Fruit fly (Drosophila melanogaster) whole organism, embryonic: ENCODE measurements around the gene Ptpmeg2.

Experiments used
- Antp ChIP-seq: fragments of 200-800 bp; sonication (Bioruptor generic); optimal IDR thresholded peaks from 3 replicates; lab custom pipeline; 2016; ENCODE audit warnings: missing biosample characterization, missing genetic modification characterization
- CG10959 ChIP-seq: fragments of 200-800 bp; sonication (Bioruptor generic); IDR thresholded peaks from 2 replicates; pipeline ENCODE4 v1.3.6; 2022; ENCODE audit warnings: missing biosample characterization, missing genetic modification characterization
- CG12071 ChIP-seq: fragments of 200-800 bp; sonication (Bioruptor generic); optimal IDR thresholded peaks from 3 replicates; lab custom pipeline; 2018; ENCODE audit warnings: missing biosample characterization, mild to moderate bottlenecking, missing genetic modification characterization
- CG12236 ChIP-seq: fragments of 200-800 bp; sonication (Bioruptor generic); optimal IDR thresholded peaks from 2 replicates; lab custom pipeline; 2016; ENCODE audit warnings: missing biosample characterization, missing genetic modification characterization
- CG12391 ChIP-seq: fragments of 200-800 bp; sonication (Bioruptor generic); optimal IDR thresholded peaks from 3 replicates; lab custom pipeline; 2018; ENCODE audit warnings: missing biosample characterization, mild to moderate bottlenecking, missing genetic modification characterization, moderate library complexity
- CG12744 ChIP-seq: fragments of 200-800 bp; sonication (Bioruptor generic); optimal IDR thresholded peaks from 2 replicates; lab custom pipeline; 2016; ENCODE audit warnings: missing biosample characterization, missing genetic modification characterization
- CG12942 ChIP-seq: fragments of 200-800 bp; sonication (Bioruptor generic); optimal IDR thresholded peaks from 3 replicates; lab custom pipeline; 2016; ENCODE audit warnings: missing biosample characterization, missing genetic modification characterization
- CG13287 ChIP-seq: fragments of 200-800 bp; sonication (Bioruptor generic); IDR thresholded peaks from 2 replicates; pipeline ENCODE4 v1.3.6; 2022; ENCODE audit warnings: missing biosample characterization, missing genetic modification characterization; ENCODE audit not compliant: partially characterized antibody
- CG14710 ChIP-seq: fragments of 200-800 bp; sonication (Bioruptor generic); optimal IDR thresholded peaks from 3 replicates; lab custom pipeline; 2019; ENCODE audit warnings: missing biosample characterization, mild to moderate bottlenecking, missing genetic modification characterization, moderate library complexity
- CG15479 ChIP-seq: fragments of 200-800 bp; sonication (Bioruptor generic); optimal IDR thresholded peaks from 3 replicates; lab custom pipeline; 2019; ENCODE audit warnings: missing biosample characterization, mild to moderate bottlenecking, missing genetic modification characterization, moderate library complexity
- CG16813 ChIP-seq: fragments of 200-800 bp; sonication (Bioruptor generic); IDR thresholded peaks from 3 replicates; pipeline ENCODE4 v1.3.6; 2022; ENCODE audit warnings: missing biosample characterization, missing genetic modification characterization; ENCODE audit not compliant: partially characterized antibody
- CG16815 ChIP-seq: fragments of 200-800 bp; sonication (Bioruptor generic); optimal IDR thresholded peaks from 3 replicates; lab custom pipeline; 2017; ENCODE audit warnings: missing biosample characterization, mild to moderate bottlenecking, missing genetic modification characterization
- CG17385 ChIP-seq: fragments of 200-800 bp; sonication (Bioruptor generic); optimal IDR thresholded peaks from 3 replicates; lab custom pipeline; 2018; ENCODE audit warnings: missing biosample characterization, mild to moderate bottlenecking, missing genetic modification characterization
- CG18262 ChIP-seq: fragments of 200-800 bp; optimal IDR thresholded peaks from 3 replicates; lab custom pipeline; 2019; ENCODE audit warnings: missing biosample characterization, mild to moderate bottlenecking, missing genetic modification characterization, moderate library complexity
- CG2678 ChIP-seq: fragments of 200-800 bp; sonication (Bioruptor generic); optimal IDR thresholded peaks from 3 replicates; lab custom pipeline; 2019; ENCODE audit warnings: missing biosample characterization, mild to moderate bottlenecking, missing genetic modification characterization, moderate library complexity
- CG2712 ChIP-seq: fragments of 200-800 bp; optimal IDR thresholded peaks from 3 replicates; lab custom pipeline; 2019; ENCODE audit warnings: missing biosample characterization, mild to moderate bottlenecking, missing genetic modification characterization, moderate library complexity
- CG3838 ChIP-seq: fragments of 200-800 bp; sonication (Bioruptor generic); optimal IDR thresholded peaks from 3 replicates; lab custom pipeline; 2016; ENCODE audit warnings: missing biosample characterization, missing genetic modification characterization
- CG4282 ChIP-seq: fragments of 200-800 bp; sonication (Bioruptor generic); optimal IDR thresholded peaks from 2 replicates; lab custom pipeline; 2016; ENCODE audit warnings: missing biosample characterization, missing genetic modification characterization
- CG4360 ChIP-seq: fragments of 200-800 bp; sonication (Bioruptor generic); IDR thresholded peaks from 2 replicates; pipeline ENCODE4 v1.3.6; 2022; ENCODE audit warnings: missing biosample characterization, missing genetic modification characterization
- CG5245 ChIP-seq: fragments of 200-800 bp; sonication (Bioruptor generic); optimal IDR thresholded peaks from 3 replicates; lab custom pipeline; 2016; ENCODE audit warnings: missing biosample characterization, missing genetic modification characterization
- CG6765 ChIP-seq: fragments of 200-800 bp; sonication (Bioruptor generic); optimal IDR thresholded peaks from 3 replicates; lab custom pipeline; 2017; ENCODE audit warnings: missing biosample characterization, mild to moderate bottlenecking, missing genetic modification characterization
- CG7963 ChIP-seq: fragments of 200-800 bp; sonication (Bioruptor generic); IDR thresholded peaks from 3 replicates; pipeline ENCODE4 v1.3.6; 2022; ENCODE audit warnings: missing biosample characterization, missing genetic modification characterization; ENCODE audit not compliant: partially characterized antibody
- CG8765 ChIP-seq: fragments of 200-800 bp; sonication (Bioruptor generic); IDR thresholded peaks from 2 replicates; pipeline ENCODE4 v1.3.6; 2022; ENCODE audit warnings: missing biosample characterization, missing genetic modification characterization
- CG9609 ChIP-seq: fragments of 200-800 bp; sonication (Bioruptor generic); optimal IDR thresholded peaks from 3 replicates; lab custom pipeline; 2016; ENCODE audit warnings: missing biosample characterization, missing genetic modification characterization
- Deaf1 ChIP-seq: fragments of 200-800 bp; optimal IDR thresholded peaks from 3 replicates; lab custom pipeline; 2019; ENCODE audit warnings: missing biosample characterization, mild to moderate bottlenecking, missing genetic modification characterization, moderate library complexity
- Fer2 ChIP-seq: fragments of 200-800 bp; sonication (Bioruptor generic); optimal IDR thresholded peaks from 2 replicates; lab custom pipeline; 2018; ENCODE audit warnings: missing biosample characterization, mild to moderate bottlenecking, missing genetic modification characterization, moderate library complexity
- HHEX ChIP-seq: fragments of 200-800 bp; sonication (Bioruptor generic); optimal IDR thresholded peaks from 3 replicates; lab custom pipeline; 2017; ENCODE audit warnings: missing biosample characterization, mild to moderate bottlenecking, missing genetic modification characterization, missing genetic modification reagents
- MTF-1 ChIP-seq: fragments of 200-800 bp; sonication (Bioruptor generic); optimal IDR thresholded peaks from 2 replicates; lab custom pipeline; 2018; ENCODE audit warnings: missing biosample characterization, mild to moderate bottlenecking, missing genetic modification characterization, borderline replicate concordance
- Myb ChIP-seq: fragments of 200-800 bp; sonication (Bioruptor generic); optimal IDR thresholded peaks from 2 replicates; lab custom pipeline; 2016; ENCODE audit warnings: missing biosample characterization, missing genetic modification characterization
- Side ChIP-seq: fragments of 200-800 bp; sonication (Bioruptor generic); optimal IDR thresholded peaks from 2 replicates; lab custom pipeline; 2016; ENCODE audit warnings: missing biosample characterization, missing genetic modification characterization
- Sox100B ChIP-seq: fragments of 200-800 bp; sonication (Bioruptor generic); optimal IDR thresholded peaks from 3 replicates; lab custom pipeline; 2018; ENCODE audit warnings: missing biosample characterization, mild to moderate bottlenecking, missing genetic modification characterization
- al ChIP-seq: fragments of 200-800 bp; sonication (Bioruptor generic); IDR thresholded peaks from 2 replicates; pipeline ENCODE4 v1.3.6; 2022; ENCODE audit warnings: missing biosample characterization, missing genetic modification characterization
- ase ChIP-seq: fragments of 200-800 bp; sonication (Bioruptor generic); IDR thresholded peaks from 3 replicates; pipeline ENCODE4 v1.3.6; 2022; ENCODE audit warnings: missing biosample characterization, missing genetic modification characterization
- bowl ChIP-seq: fragments of 200-800 bp; sonication (Bioruptor generic); IDR thresholded peaks from 2 replicates; pipeline ENCODE4 v1.3.6; 2022; ENCODE audit warnings: missing biosample characterization, missing genetic modification characterization
- dimm ChIP-seq: fragments of 200-800 bp; sonication (Bioruptor generic); IDR thresholded peaks from 2 replicates; pipeline ENCODE4 v1.3.6; 2022; ENCODE audit warnings: missing biosample characterization, missing genetic modification characterization
- fru ChIP-seq: fragments of >200 bp; optimal IDR thresholded peaks from 2 replicates; lab custom pipeline; 2017
- gro ChIP-seq: fragments of 200-800 bp; sonication (Bioruptor generic); optimal IDR thresholded peaks from 2 replicates; lab custom pipeline; 2016; ENCODE audit warnings: missing biosample characterization, missing genetic modification characterization
- klu ChIP-seq: fragments of 200-800 bp; sonication (Bioruptor generic); IDR thresholded peaks from 2 replicates; pipeline ENCODE4 v1.3.6; 2022; ENCODE audit warnings: missing biosample characterization, missing genetic modification characterization
- lab ChIP-seq: fragments of 200-800 bp; sonication (Bioruptor generic); optimal IDR thresholded peaks from 3 replicates; lab custom pipeline; 2017; ENCODE audit warnings: missing biosample characterization, missing genetic modification characterization, mild to moderate bottlenecking, moderate library complexity, missing genetic modification reagents
- luna ChIP-seq: fragments of 200-800 bp; sonication (Bioruptor generic); optimal IDR thresholded peaks from 2 replicates; lab custom pipeline; 2016; ENCODE audit warnings: missing biosample characterization, missing genetic modification characterization
- nerfin-1 ChIP-seq: fragments of 200-800 bp; sonication (Bioruptor generic); optimal IDR thresholded peaks from 3 replicates; lab custom pipeline; 2019; ENCODE audit warnings: missing biosample characterization, mild to moderate bottlenecking, missing genetic modification characterization, moderate library complexity
- nerfin-2 ChIP-seq: fragments of 200-800 bp; sonication (Bioruptor generic); IDR thresholded peaks from 2 replicates; pipeline ENCODE4 v1.3.6; 2022; ENCODE audit warnings: missing biosample characterization, missing genetic modification characterization; ENCODE audit not compliant: partially characterized antibody
- org-1 ChIP-seq: fragments of 200-800 bp; sonication (Bioruptor generic); optimal IDR thresholded peaks from 2 replicates; lab custom pipeline; 2017; ENCODE audit warnings: missing biosample characterization, missing genetic modification characterization
- pan ChIP-seq, 4 experiments: fragments of >200 bp in 3 of 4; fragments of 200-800 bp in 1 of 4; sonication (Bioruptor generic) in 1 of 4; optimal IDR thresholded peaks in 3 of 4; IDR thresholded peaks in 1 of 4; 2 replicates each; pipeline versions ENCODE4 v1.3.6 to Lab custom; 2017 to 2022; ENCODE audit warnings: missing biosample characterization in 2 of 4, missing genetic modification characterization in 2 of 4, mixed read lengths in 1 of 4
- prd ChIP-seq, 3 experiments: fragments of >200 bp in 2 of 3; fragments of 200-800 bp in 1 of 3; sonication (Bioruptor generic) in 1 of 3; optimal IDR thresholded peaks in 2 of 3; IDR thresholded peaks in 1 of 3; 2 replicates in 2 of 3; 3 replicates in 1 of 3; pipeline versions ENCODE4 v1.3.6 to Lab custom; 2017 to 2022; ENCODE audit warnings: missing biosample characterization in 1 of 3, missing genetic modification characterization in 1 of 3
- pros ChIP-seq: fragments of 200-800 bp; sonication (Bioruptor generic); optimal IDR thresholded peaks from 3 replicates; lab custom pipeline; 2019; ENCODE audit warnings: missing biosample characterization, mild to moderate bottlenecking, missing genetic modification characterization, moderate library complexity
- pzg ChIP-seq: fragments of 200-800 bp; sonication (Bioruptor generic); optimal IDR thresholded peaks from 3 replicates; lab custom pipeline; 2018; ENCODE audit warnings: missing biosample characterization, mild to moderate bottlenecking, missing genetic modification characterization, moderate library complexity
- ro ChIP-seq: fragments of 200-800 bp; sonication (Bioruptor generic); IDR thresholded peaks from 2 replicates; pipeline ENCODE4 v1.3.6; 2022; ENCODE audit warnings: missing biosample characterization, missing genetic modification characterization
- sqz ChIP-seq: fragments of 200-800 bp; sonication (Bioruptor generic); optimal IDR thresholded peaks from 3 replicates; lab custom pipeline; 2018; ENCODE audit warnings: missing biosample characterization, mild to moderate bottlenecking, missing genetic modification characterization

Gene Ptpmeg2

DNA sequence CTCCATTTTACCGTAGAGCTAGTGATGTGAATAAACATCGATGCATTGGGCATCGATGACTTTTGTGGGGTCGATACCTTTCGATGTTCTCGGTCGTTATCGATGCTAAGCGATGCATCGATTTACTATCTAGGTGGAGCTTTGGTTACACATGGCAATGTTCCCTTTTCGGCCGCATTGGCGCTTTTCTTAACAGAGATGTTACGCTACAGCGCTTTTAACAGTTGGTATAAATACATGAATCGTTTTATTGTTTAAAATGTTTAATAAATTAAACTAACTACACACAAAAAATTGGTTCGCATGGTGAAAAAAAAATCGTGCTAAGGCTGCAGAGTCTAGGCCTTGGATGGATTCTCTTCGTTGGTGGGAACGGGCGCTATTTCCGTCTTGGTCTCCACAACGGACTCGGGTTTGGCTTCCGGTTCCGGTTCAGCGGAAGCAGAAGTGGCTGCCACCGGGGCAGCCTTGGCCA, at the start of gene Ptpmeg2 (continued):
- TF ChIP-seq Fer2 (tag; lab: Kevin White, UChicago) (peak; percentile 21), CG4360 (GFP tag; lab: Robert Waterston, UW) (no peak), lab (peak; percentile 65), pzg (GFP tag; lab: Kevin White, UChicago) (peak; percentile 95), CG18262 (tag; lab: Kevin White, UChicago) (peak; percentile 46), CG13287 (GFP tag; lab: Robert Waterston, UW) (peak; percentile 97), CG12391 (tag; lab: Kevin White, UChicago) (peak; percentile 60), dimm (GFP tag; lab: Robert Waterston, UW) (no peak), prd (optimal IDR thresholded peaks at IDR 0.05; lab: Kevin White, UChicago) (no peak), prd (GFP tag; IDR thresholded peaks at IDR 0.05; lab: Robert Waterston, UW) (peak; percentile 57; the same call in 2 of the 3 replicates), Deaf1 (tag; lab: Kevin White, UChicago) (peak; percentile 41), Sox100B (GFP tag; lab: Kevin White, UChicago) (peak; percentile 62), pros (no peak), al (GFP tag; lab: Robert Waterston, UW) (no peak), CG12071 (GFP tag; lab: Kevin White, UChicago) (peak; percentile 42), CG8765 (GFP tag; lab: Robert Waterston, UW) (no peak), CG5245 (GFP tag; lab: Kevin White, UChicago) (peak; percentile 82), Antp (GFP tag; lab: Kevin White, UChicago) (peak; percentile 67), CG10959 (GFP tag; lab: Robert Waterston, UW) (peak; percentile 53; the same call in 1 of the 2 replicates), klu (GFP tag; lab: Robert Waterston, UW) (no peak), ro (GFP tag; lab: Robert Waterston, UW) (no peak), CG2712 (tag; lab: Kevin White, UChicago) (peak; percentile 77), MTF-1 (GFP tag; lab: Kevin White, UChicago) (peak; percentile 52), ase (GFP tag; lab: Robert Waterston, UW) (peak; percentile 57; the same call in 1 of the 3 replicates), nerfin-2 (GFP tag; lab: Robert Waterston, UW) (peak; percentile 74), bowl (GFP tag; lab: Robert Waterston, UW) (0 out of 2 replicates have a peak, but pooled peaks have one; percentile 49), CG17385 (peak; percentile 50), CG14710 (tag; lab: Kevin White, UChicago) (peak; percentile 61), HHEX (GFP tag; lab: Kevin White, UChicago) (peak; percentile 48), org-1 (GFP tag; lab: Kevin White, UChicago) (no peak), CG7963 (GFP tag; lab: Robert Waterston, UW) (peak; percentile 89), CG9609 (GFP tag; lab: Kevin White, UChicago) (peak; percentile 44), CG16813 (GFP tag; lab: Robert Waterston, UW) (peak; percentile 83), CG15479 (GFP tag; lab: Kevin White, UChicago) (no peak), fru (lab: Kevin White, UChicago) (no peak), CG4282 (GFP tag; lab: Kevin White, UChicago) (no peak), Side (GFP tag; lab: Kevin White, UChicago) (peak; percentile 55), CG2678 (peak; percentile 41), sqz (GFP tag; lab: Kevin White, UChicago) (peak; percentile 67), CG3838 (GFP tag; lab: Kevin White, UChicago) (no peak), Myb (GFP tag; lab: Kevin White, UChicago) (peak; percentile 73), CG6765 (GFP tag; lab: Kevin White, UChicago) (no peak), CG16815 (GFP tag; lab: Kevin White, UChicago) (no peak), gro (GFP tag; lab: Kevin White, UChicago) (peak; percentile 59), CG12236 (GFP tag; lab: Kevin White, UChicago) (peak; percentile 18), CG12744 (GFP tag; lab: Kevin White, UChicago) (peak; percentile 34), luna (GFP tag; lab: Kevin White, UChicago) (no peak), pan (optimal IDR thresholded peaks at IDR 0.05; lab: Kevin White, UChicago) (no peak), pan (GFP tag; optimal IDR thresholded peaks at IDR 0.05 in 1 of 2, IDR thresholded peaks at IDR 0.05 in 1 of 2) (peak in 1 of 2 experiments; percentile 54), CG12942 (GFP tag; lab: Kevin White, UChicago) (peak; percentile 29), nerfin-1 (tag; lab: Kevin White, UChicago) (no peak)
